Worm (Caenorhabditis elegans): Measurements from ENCODE around the gene efl-1.
A peak's percentile ranks its signal among the peaks of the same experiment; 100 is the strongest.

efl-1 gene

ce11 chrV:16965655-16966054, at the start of gene efl-1:
efl-1 (minus strand) TSS chrV:16965675.
- peak; percentile 70 for TF ChIP-seq ceh-18 (tag; optimal IDR thresholded peaks at IDR 0.05)
- TF ChIP-seq pax-1 (tag; optimal IDR thresholded peaks at IDR 0.05) = peak; percentile 94
- no peak for TF ChIP-seq pha-4 (tag; optimal IDR thresholded peaks at IDR 0.05)
- peak; percentile 66 for TF ChIP-seq ref-2 (tag; optimal IDR thresholded peaks at IDR 0.05)
- TF ChIP-seq hlh-8 (tag; optimal IDR thresholded peaks at IDR 0.05) = no peak
- peak; percentile 52 for TF ChIP-seq tbx-2 (tag; optimal IDR thresholded peaks at IDR 0.05)
- no peak for TF ChIP-seq unc-86 (tag; optimal IDR thresholded peaks at IDR 0.05)
- TF ChIP-seq hlh-13 (GFP tag; optimal IDR thresholded peaks at IDR 0.05) = no peak
- peak; percentile 78 for TF ChIP-seq rnt-1 (tag; optimal IDR thresholded peaks at IDR 0.05)
- TF ChIP-seq madf-2 (tag; optimal IDR thresholded peaks at IDR 0.05) = no peak
- no peak for TF ChIP-seq fkh-10 (GFP tag; optimal IDR thresholded peaks at IDR 0.05)
- TF ChIP-seq Y22D7AL.16 (tag; optimal IDR thresholded peaks at IDR 0.05) = no peak
- TF ChIP-seq ama-1 (optimal IDR thresholded peaks at IDR 0.05) = no peak
- peak; percentile 86 for TF ChIP-seq nfya-1 (tag; optimal IDR thresholded peaks at IDR 0.05)
- TF ChIP-seq ceh-22 (tag; optimal IDR thresholded peaks at IDR 0.05) = no peak
- no peak for TF ChIP-seq ceh-9 (tag; optimal IDR thresholded peaks at IDR 0.05)
- TF ChIP-seq nhr-232 (tag; optimal IDR thresholded peaks at IDR 0.05) = no peak
- no peak for TF ChIP-seq lim-6 (tag; optimal IDR thresholded peaks at IDR 0.05)
- no peak for TF ChIP-seq ceh-6 (GFP tag; optimal IDR thresholded peaks at IDR 0.05)
- no peak for TF ChIP-seq C38D4.7 (GFP tag; optimal IDR thresholded peaks at IDR 0.05)
- no peak; the same call in 1 of the 2 replicates for TF ChIP-seq sox-2 (GFP tag; IDR thresholded peaks at IDR 0.05)
- TF ChIP-seq hlh-30 (tag; optimal IDR thresholded peaks at IDR 0.05; ENCODE audit: insufficient read depth) = peak; percentile 8
- TF ChIP-seq ceh-30 (tag; optimal IDR thresholded peaks at IDR 0.05) = no peak
- TF ChIP-seq pqm-1 (tag; optimal IDR thresholded peaks at IDR 0.05) = peak; percentile 19
- no peak for TF ChIP-seq ceh-45 (GFP tag; IDR thresholded peaks at IDR 0.05)
- no peak for TF ChIP-seq unc-3 (GFP tag; conservative IDR thresholded peaks at IDR 0.05)
- TF ChIP-seq unc-3 (tag; optimal IDR thresholded peaks at IDR 0.05) = no peak
- peak; percentile 57 for TF ChIP-seq dve-1 (tag; optimal IDR thresholded peaks at IDR 0.05)
- TF ChIP-seq syd-9 (tag; optimal IDR thresholded peaks at IDR 0.05) = no peak
- no peak for TF ChIP-seq hlh-6 (tag; optimal IDR thresholded peaks at IDR 0.05)
- TF ChIP-seq T23F11.4 (GFP tag; optimal IDR thresholded peaks at IDR 0.05) = no peak
- TF ChIP-seq ceh-48 (tag; optimal IDR thresholded peaks at IDR 0.05) = peak; percentile 9
- peak; percentile 34 for TF ChIP-seq ceh-19 (GFP tag; optimal IDR thresholded peaks at IDR 0.05)
- TF ChIP-seq ets-4 (tag; optimal IDR thresholded peaks at IDR 0.05) = peak; percentile 17
- no peak for TF ChIP-seq pag-3 (tag; optimal IDR thresholded peaks at IDR 0.05; ENCODE audit: borderline replicate concordance)
- TF ChIP-seq ceh-14 (tag; optimal IDR thresholded peaks at IDR 0.05) = peak; percentile 77
- TF ChIP-seq hlh-15 (tag; optimal IDR thresholded peaks at IDR 0.05) = no peak
- peak; percentile 58 for TF ChIP-seq ceh-31 (tag; optimal IDR thresholded peaks at IDR 0.05)
- no peak for TF ChIP-seq lin-11 (tag; optimal IDR thresholded peaks at IDR 0.05)
- no peak for TF ChIP-seq fax-1 (tag; optimal IDR thresholded peaks at IDR 0.05)
- TF ChIP-seq ceh-34 (tag; optimal IDR thresholded peaks at IDR 0.05) = peak; percentile 56
- TF ChIP-seq npax-4 (tag; optimal IDR thresholded peaks at IDR 0.05) = no peak
- TF ChIP-seq unc-42 (tag; optimal IDR thresholded peaks at IDR 0.05) = peak; percentile 98
- TF ChIP-seq elt-2 (tag; optimal IDR thresholded peaks at IDR 0.05) = peak; percentile 61
- no peak for TF ChIP-seq C08G9.2 (tag; optimal IDR thresholded peaks at IDR 0.05)
- peak; percentile 21 for TF ChIP-seq K09A11.1 (tag; optimal IDR thresholded peaks at IDR 0.05; ENCODE audit: insufficient read depth)
- peak; percentile 58 for TF ChIP-seq pros-1 (tag; optimal IDR thresholded peaks at IDR 0.05)
- no peak for TF ChIP-seq che-1 (tag; optimal IDR thresholded peaks at IDR 0.05)
- TF ChIP-seq pha-2 (tag; optimal IDR thresholded peaks at IDR 0.05) = no peak
- TF ChIP-seq ahr-1 (tag; optimal IDR thresholded peaks at IDR 0.05) = no peak
- TF ChIP-seq odd-2 (tag; optimal IDR thresholded peaks at IDR 0.05) = no peak
- TF ChIP-seq dmd-4 (tag; optimal IDR thresholded peaks at IDR 0.05; ENCODE audit: borderline replicate concordance) = no peak
- TF ChIP-seq ttx-3 (tag; optimal IDR thresholded peaks at IDR 0.05) = no peak
- TF ChIP-seq unc-55 (GFP tag; optimal IDR thresholded peaks at IDR 0.05) = peak; percentile 88
